Worm (Caenorhabditis elegans) whole organism, late embryonic: ENCODE data around the gene K04C2.3.

Source experiments
- C08G9.2 ChIP-seq: sonication (generic microtip); optimal IDR thresholded peaks from 2 replicates; lab custom pipeline; 2016; ENCODE audit warnings: mild to moderate bottlenecking, missing genetic modification characterization, moderate library complexity, missing compliant biosample characterization
- C38D4.7 ChIP-seq: fragments of 200-800 bp; sonication (Bioruptor generic); optimal IDR thresholded peaks from 2 replicates; lab custom pipeline; 2018; ENCODE audit warnings: mild to moderate bottlenecking, missing genetic modification characterization, moderate library complexity, missing compliant biosample characterization
- ahr-1 ChIP-seq: sonication (generic microtip); optimal IDR thresholded peaks from 2 replicates; lab custom pipeline; 2016; ENCODE audit warnings: missing genetic modification characterization, missing compliant biosample characterization
- ama-1 ChIP-seq: fragments of 150-350 bp; optimal IDR thresholded peaks from 2 replicates; lab custom pipeline; 2014
- ceh-14 ChIP-seq: sonication (generic microtip); optimal IDR thresholded peaks from 2 replicates; lab custom pipeline; 2016; ENCODE audit warnings: missing genotype, missing genetic modification characterization, missing compliant biosample characterization
- ceh-2 ChIP-seq: sonication (generic microtip); optimal IDR thresholded peaks from 2 replicates; lab custom pipeline; 2016; ENCODE audit warnings: missing genotype, missing genetic modification characterization, missing compliant biosample characterization
- ceh-24 ChIP-seq: sonication (generic microtip); optimal IDR thresholded peaks from 2 replicates; lab custom pipeline; 2016; ENCODE audit warnings: mild to moderate bottlenecking, missing genetic modification characterization, missing compliant biosample characterization
- ceh-30 ChIP-seq: fragments of 150-350 bp; optimal IDR thresholded peaks from 2 replicates; lab custom pipeline; 2014; ENCODE audit warnings: missing biosample characterization, missing genetic modification characterization
- ceh-34 ChIP-seq: sonication (generic microtip); optimal IDR thresholded peaks from 2 replicates; lab custom pipeline; 2016; ENCODE audit warnings: mild to moderate bottlenecking, missing genetic modification characterization, missing compliant biosample characterization
- ceh-45 ChIP-seq: fragments of 200-800 bp; sonication (Bioruptor generic); IDR thresholded peaks from 2 replicates; pipeline ENCODE4 v1.3.6; 2022; ENCODE audit warnings: missing genetic modification reagents, missing genetic modification characterization, missing compliant biosample characterization
- ceh-48 ChIP-seq: sonication (generic microtip); optimal IDR thresholded peaks from 2 replicates; lab custom pipeline; 2016; ENCODE audit warnings: missing genetic modification characterization, inconsistent platforms, missing compliant biosample characterization
- ceh-9 ChIP-seq: sonication (generic microtip); optimal IDR thresholded peaks from 2 replicates; lab custom pipeline; 2016; ENCODE audit warnings: mild to moderate bottlenecking, missing genetic modification characterization, inconsistent platforms, missing compliant biosample characterization
- elt-2 ChIP-seq: sonication (generic microtip); optimal IDR thresholded peaks from 2 replicates; lab custom pipeline; 2016; ENCODE audit warnings: missing genetic modification reagents, missing genetic modification characterization, missing compliant biosample characterization
- elt-4 ChIP-seq: sonication (generic microtip); optimal IDR thresholded peaks from 2 replicates; lab custom pipeline; 2016; ENCODE audit warnings: missing genetic modification characterization, missing compliant biosample characterization
- ets-4 ChIP-seq: sonication (generic microtip); optimal IDR thresholded peaks from 2 replicates; lab custom pipeline; 2016; ENCODE audit warnings: missing genetic modification characterization, missing compliant biosample characterization
- fax-1 ChIP-seq: sonication (generic microtip); optimal IDR thresholded peaks from 2 replicates; lab custom pipeline; 2016; ENCODE audit warnings: missing genotype, missing genetic modification characterization, missing compliant biosample characterization
- gmeb-2 ChIP-seq: sonication (generic microtip); optimal IDR thresholded peaks from 2 replicates; lab custom pipeline; 2016; ENCODE audit warnings: missing genetic modification characterization, inconsistent platforms, missing compliant biosample characterization
- hlh-30 ChIP-seq: sonication (generic microtip); optimal IDR thresholded peaks from 2 replicates; lab custom pipeline; 2017; ENCODE audit warnings: antibody characterized with exemption, missing genetic modification characterization, missing compliant biosample characterization; ENCODE audit not compliant: insufficient read depth
- hlh-6 ChIP-seq: sonication (generic microtip); optimal IDR thresholded peaks from 2 replicates; lab custom pipeline; 2016; ENCODE audit warnings: missing genotype, missing genetic modification characterization, missing compliant biosample characterization
- hlh-8 ChIP-seq: sonication (generic microtip); optimal IDR thresholded peaks from 2 replicates; lab custom pipeline; 2016; ENCODE audit warnings: missing genotype, missing genetic modification characterization, missing compliant biosample characterization
- lim-6 ChIP-seq: sonication (generic microtip); optimal IDR thresholded peaks from 2 replicates; lab custom pipeline; 2016; ENCODE audit warnings: missing genetic modification characterization, missing compliant biosample characterization
- lin-11 ChIP-seq: fragments of 200-800 bp; sonication (Bioruptor generic); optimal IDR thresholded peaks from 2 replicates; lab custom pipeline; 2018; ENCODE audit warnings: mild to moderate bottlenecking, missing genetic modification characterization, missing compliant biosample characterization
- madf-2 ChIP-seq: sonication (generic microtip); optimal IDR thresholded peaks from 2 replicates; lab custom pipeline; 2017; ENCODE audit warnings: missing genetic modification characterization, missing compliant biosample characterization
- nfya-1 ChIP-seq: sonication (generic microtip); optimal IDR thresholded peaks from 2 replicates; lab custom pipeline; 2017; ENCODE audit warnings: missing genetic modification characterization, mild to moderate bottlenecking, missing compliant biosample characterization, antibody characterized with exemption, moderate library complexity
- npax-4 ChIP-seq: sonication (generic microtip); optimal IDR thresholded peaks from 2 replicates; lab custom pipeline; 2016; ENCODE audit warnings: missing genetic modification characterization, missing compliant biosample characterization
- pat-9 ChIP-seq: fragments of 200-800 bp; sonication (Bioruptor generic); optimal IDR thresholded peaks from 2 replicates; lab custom pipeline; 2018; ENCODE audit warnings: mild to moderate bottlenecking, missing genetic modification characterization, moderate library complexity, missing compliant biosample characterization
- pax-1 ChIP-seq: fragments of 150-350 bp; optimal IDR thresholded peaks from 2 replicates; lab custom pipeline; 2014; ENCODE audit warnings: missing biosample characterization, missing genetic modification characterization
- pha-2 ChIP-seq: sonication (generic microtip); optimal IDR thresholded peaks from 2 replicates; lab custom pipeline; 2017; ENCODE audit warnings: mild to moderate bottlenecking, missing genetic modification characterization, missing compliant biosample characterization
- pha-4 ChIP-seq: fragments of 150-350 bp; optimal IDR thresholded peaks from 2 replicates; lab custom pipeline; 2018; ENCODE audit warnings: missing biosample characterization, missing genetic modification reagents, missing genetic modification characterization
- ref-2 ChIP-seq: sonication (generic microtip); optimal IDR thresholded peaks from 2 replicates; lab custom pipeline; 2016; ENCODE audit warnings: missing genetic modification characterization, missing compliant biosample characterization
- rnt-1 ChIP-seq: sonication (generic microtip); optimal IDR thresholded peaks from 2 replicates; lab custom pipeline; 2016; ENCODE audit warnings: missing genetic modification characterization, missing compliant biosample characterization
- sdc-2 ChIP-seq: sonication (generic microtip); optimal IDR thresholded peaks from 2 replicates; lab custom pipeline; 2016; ENCODE audit warnings: missing genotype, missing genetic modification characterization, missing compliant biosample characterization
- sox-2 ChIP-seq: fragments of 200-800 bp; sonication (Bioruptor generic); IDR thresholded peaks from 2 replicates; pipeline ENCODE4 v1.3.6; 2022; ENCODE audit warnings: missing genetic modification reagents, missing genetic modification characterization, missing compliant biosample characterization
- syd-9 ChIP-seq: sonication (generic microtip); optimal IDR thresholded peaks from 2 replicates; lab custom pipeline; 2016; ENCODE audit warnings: mild to moderate bottlenecking, missing genetic modification characterization, moderate library complexity, missing compliant biosample characterization
- tbx-7 ChIP-seq: sonication (generic microtip); optimal IDR thresholded peaks from 2 replicates; lab custom pipeline; 2016; ENCODE audit warnings: missing genotype, missing genetic modification characterization, missing compliant biosample characterization
- ttx-3 ChIP-seq: sonication (generic microtip); optimal IDR thresholded peaks from 2 replicates; lab custom pipeline; 2016; ENCODE audit warnings: missing genetic modification reagents, missing genetic modification characterization, missing compliant biosample characterization
- unc-55 ChIP-seq: sonication (generic microtip); optimal IDR thresholded peaks from 2 replicates; lab custom pipeline; 2017; ENCODE audit warnings: missing biosample characterization, missing genetic modification reagents, missing genetic modification characterization

Gene K04C2.3

DNA sequence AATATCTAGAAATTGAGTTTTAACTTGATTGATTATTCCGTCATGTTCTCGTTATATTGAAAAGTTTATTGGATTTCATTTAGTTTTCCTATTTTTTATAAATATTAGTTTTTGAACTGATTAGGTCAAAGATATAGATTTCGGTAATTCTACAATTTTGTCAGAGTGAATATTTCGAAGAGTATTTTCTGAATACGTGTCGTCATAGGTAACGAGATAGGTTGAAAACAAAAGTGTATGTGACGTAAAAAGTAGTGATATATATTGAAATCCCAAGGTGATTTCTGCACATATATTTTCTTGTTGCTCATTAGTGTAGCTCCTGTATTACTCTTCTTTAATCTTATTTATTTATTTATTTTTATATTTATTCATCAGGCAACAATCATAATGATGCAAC is 7.9 kb downstream of the K04C2.3 start, which contains the start of gene K04C2.7:
K04C2.7 (plus strand) TSS at position 301 of the 400 bp plus-strand sequence.
- TF ChIP-seq npax-4 (tag; lab: Kevin White, UChicago) (no peak), pha-2 (tag; lab: Kevin White, UChicago) (no peak), ceh-48 (no peak), gmeb-2 (no peak), sox-2 (GFP tag; lab: Robert Waterston, UW) (no peak), elt-2 (tag; lab: Kevin White, UChicago) (no peak), C08G9.2 (tag; lab: Kevin White, UChicago) (no peak)

DNA sequence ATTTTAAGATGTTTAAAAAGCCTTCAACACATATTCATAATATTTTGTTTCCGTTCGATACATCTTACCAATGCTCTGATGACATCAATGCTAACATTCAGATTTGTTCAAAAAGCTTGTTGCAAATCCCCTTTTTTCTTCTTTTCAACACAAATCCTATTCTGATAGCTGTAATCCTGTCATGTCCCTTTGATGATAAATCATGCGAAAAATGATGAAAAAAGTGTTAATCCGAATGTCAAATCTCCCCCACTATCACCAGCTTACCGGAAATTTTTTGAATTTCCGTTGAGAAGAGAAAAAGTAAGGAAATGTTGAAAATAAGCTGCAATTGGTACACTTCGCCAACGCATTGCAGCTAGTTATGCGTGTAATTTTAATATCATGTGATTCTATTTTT is 8.9 kb downstream of the K04C2.3 start:
- TF ChIP-seq ceh-9 (tag; lab: Kevin White, UChicago) (no peak), C38D4.7 (GFP tag; lab: Kevin White, UChicago) (no peak), ceh-2 (tag; lab: Kevin White, UChicago) (no peak), pat-9 (tag; lab: Kevin White, UChicago) (no peak), hlh-30 (tag; lab: Kevin White, UChicago) (no peak), elt-2 (tag; lab: Kevin White, UChicago) (no peak), gmeb-2 (no peak), lim-6 (tag; lab: Kevin White, UChicago) (no peak), madf-2 (tag; lab: Kevin White, UChicago) (no peak), ceh-24 (no peak), fax-1 (no peak), ttx-3 (tag; lab: Kevin White, UChicago) (no peak), sox-2 (GFP tag; lab: Robert Waterston, UW) (no peak), ceh-34 (tag; lab: Kevin White, UChicago) (no peak), pha-2 (tag; lab: Kevin White, UChicago) (no peak), hlh-6 (tag; lab: Kevin White, UChicago) (no peak)

DNA sequence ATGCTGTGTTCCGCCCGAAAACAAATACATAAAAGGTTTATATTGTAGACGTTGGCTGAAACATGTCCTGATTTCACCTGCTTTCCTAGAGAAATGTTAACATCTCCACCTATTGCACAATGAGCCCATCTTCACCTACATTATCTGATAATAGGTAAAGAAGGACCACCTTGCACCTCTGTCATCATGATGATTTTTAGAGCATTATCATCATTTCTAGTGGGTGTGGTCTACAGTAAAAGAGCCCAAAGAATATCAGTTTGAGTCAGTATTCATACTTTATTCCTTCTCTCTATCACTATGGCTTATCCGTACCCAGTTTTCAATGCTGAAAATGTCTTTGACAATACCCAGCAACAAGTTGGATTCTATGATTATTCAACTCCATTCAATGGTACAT is 11.3 kb downstream of the K04C2.3 start, which contains the start of gene med-2:
med-2 (plus strand) TSS at position 301 of the 400 bp plus-strand sequence.
- no peak for TF ChIP-seq unc-55 (GFP tag; lab: Kevin White, UChicago)
- TF ChIP-seq ceh-45, result no peak
- no peak for TF ChIP-seq sdc-2 (tag; lab: Kevin White, UChicago)
- no peak for TF ChIP-seq pha-4
- TF ChIP-seq C08G9.2 (tag; lab: Kevin White, UChicago), result no peak
- no peak for TF ChIP-seq nfya-1 (tag; lab: Kevin White, UChicago)
- no peak for TF ChIP-seq lim-6 (tag; lab: Kevin White, UChicago)
- no peak for TF ChIP-seq pha-2 (tag; lab: Kevin White, UChicago)
- TF ChIP-seq, all 69 proteins: peak for 0

DNA sequence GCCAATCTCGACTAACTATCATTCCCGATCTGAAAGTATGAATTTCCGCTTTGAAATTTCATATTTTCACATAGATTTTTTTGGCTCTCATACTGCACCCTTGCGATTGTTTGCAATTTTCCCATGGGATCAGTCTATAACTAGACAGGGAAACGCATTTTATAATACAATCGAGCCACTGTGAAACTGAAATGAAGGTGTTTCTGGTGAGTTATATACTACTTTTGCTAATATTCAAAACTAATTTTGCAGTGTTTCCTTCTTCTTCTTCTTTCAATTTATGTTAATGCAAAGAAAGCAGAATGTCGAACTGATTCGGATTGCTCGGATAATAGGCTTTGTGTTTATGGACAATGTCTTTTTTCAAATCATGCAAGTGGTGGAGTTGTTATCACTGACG is 13.0 kb downstream of the K04C2.3 start:
- no peak for TF ChIP-seq pax-1 (tag; lab: Kevin White, UChicago)
- no peak for TF ChIP-seq ama-1 (lab: Kevin White, UChicago)
- no peak for TF ChIP-seq lim-6 (tag; lab: Kevin White, UChicago)
- no peak for TF ChIP-seq tbx-7
- TF ChIP-seq ceh-9 (tag; lab: Kevin White, UChicago), result no peak
- TF ChIP-seq ref-2 (tag; lab: Kevin White, UChicago), result no peak
- TF ChIP-seq ceh-2 (tag; lab: Kevin White, UChicago), result no peak
- no peak for TF ChIP-seq ceh-14
- TF ChIP-seq ets-4 (tag; lab: Kevin White, UChicago), result no peak
- no peak for TF ChIP-seq ahr-1 (tag; lab: Kevin White, UChicago)
- TF ChIP-seq syd-9 (tag; lab: Kevin White, UChicago), result no peak
- TF ChIP-seq C38D4.7 (GFP tag; lab: Kevin White, UChicago), result no peak
- TF ChIP-seq ttx-3 (tag; lab: Kevin White, UChicago), result no peak
- TF ChIP-seq rnt-1, result no peak
- no peak for TF ChIP-seq ceh-30 (tag; lab: Kevin White, UChicago)
- TF ChIP-seq elt-4, result no peak
- no peak for TF ChIP-seq lin-11 (tag; lab: Kevin White, UChicago)
- TF ChIP-seq hlh-8 (tag; lab: Kevin White, UChicago), result no peak
- TF ChIP-seq ceh-24, result no peak
- TF ChIP-seq, all 69 proteins: peak for 0
